Fruit fly (Drosophila melanogaster): ENCODE measurements around the gene VhaPPA1-1.

The VhaPPA1-1 gene

dm6 chr3R:14898280-14898756 lies 5.5 kb downstream of the VhaPPA1-1 start, which contains the start of the genes Nup93-2 and CG3817 (continued):
- peak; percentile 64; the same call in 1 of the 3 replicates for TF ChIP-seq CG11093 (GFP tag; IDR thresholded peaks at IDR 0.05)
- TF ChIP-seq bcd (GFP tag; optimal IDR thresholded peaks at IDR 0.05): peak; percentile 44
- no peak for TF ChIP-seq yki (optimal IDR thresholded peaks at IDR 0.05)
- TF ChIP-seq kah (GFP tag; optimal IDR thresholded peaks at IDR 0.05): no peak
- peak; percentile 18 for TF ChIP-seq CG1647 (GFP tag; optimal IDR thresholded peaks at IDR 0.05)
- TF ChIP-seq eve (GFP tag; optimal IDR thresholded peaks at IDR 0.05): no peak
- TF ChIP-seq rib (GFP tag; IDR thresholded peaks at IDR 0.05): 0 out of 2 replicates have a peak, but pooled peaks have one; percentile 23
- TF ChIP-seq Mes4 (GFP tag; optimal IDR thresholded peaks at IDR 0.05): no peak
- TF ChIP-seq klu (GFP tag; IDR thresholded peaks at IDR 0.05): peak; percentile 86
- no peak for TF ChIP-seq Atf3 (GFP tag; optimal IDR thresholded peaks at IDR 0.05)
- no peak for TF ChIP-seq ash1 (GFP tag; optimal IDR thresholded peaks at IDR 0.05)
- no peak for TF ChIP-seq ac (GFP tag; optimal IDR thresholded peaks at IDR 0.05)
- TF ChIP-seq vvl (GFP tag; IDR thresholded peaks at IDR 0.05): peak; percentile 70
- 0 out of 2 replicates have a peak, but pooled peaks have one; percentile 34 for TF ChIP-seq Gsc (GFP tag; IDR thresholded peaks at IDR 0.05)
- no peak for TF ChIP-seq Doc2 (GFP tag; IDR thresholded peaks at IDR 0.05)
- TF ChIP-seq pfk (GFP tag; optimal IDR thresholded peaks at IDR 0.05): no peak
- no peak for TF ChIP-seq dmrt99B (tag; optimal IDR thresholded peaks at IDR 0.05)
- peak; percentile 46 for TF ChIP-seq dm (GFP tag; optimal IDR thresholded peaks at IDR 0.05)
- peak; percentile 56; the same call in 2 of the 3 replicates for TF ChIP-seq Doc3 (GFP tag; IDR thresholded peaks at IDR 0.05; ENCODE audit: partially characterized antibody)
- TF ChIP-seq CG7271 (tag; optimal IDR thresholded peaks at IDR 0.05): no peak
- TF ChIP-seq CG2875 (GFP tag; optimal IDR thresholded peaks at IDR 0.05): no peak
- no peak for TF ChIP-seq Awh (GFP tag; IDR thresholded peaks at IDR 0.05)
- TF ChIP-seq CG6683 (GFP tag; optimal IDR thresholded peaks at IDR 0.05): no peak
- no peak for TF ChIP-seq chm (GFP tag; IDR thresholded peaks at IDR 0.05)
- TF ChIP-seq zen (tag; optimal IDR thresholded peaks at IDR 0.05): peak; percentile 44
- peak; percentile 34 for TF ChIP-seq CG3281 (GFP tag; optimal IDR thresholded peaks at IDR 0.05)
- TF ChIP-seq CG3163 (GFP tag; optimal IDR thresholded peaks at IDR 0.05): no peak
- TF ChIP-seq CG11695 (GFP tag; IDR thresholded peaks at IDR 0.05): 0 out of 3 replicates have a peak, but pooled peaks have one; percentile 21
- no peak for TF ChIP-seq Bteb2 (GFP tag; optimal IDR thresholded peaks at IDR 0.05)
- peak; percentile 57 for TF ChIP-seq pum (GFP tag; optimal IDR thresholded peaks at IDR 0.05)
- TF ChIP-seq jigr1 (GFP tag; IDR thresholded peaks at IDR 0.05): no peak
- TF ChIP-seq ro (GFP tag; IDR thresholded peaks at IDR 0.05): no peak
- TF ChIP-seq CG6791 (GFP tag; IDR thresholded peaks at IDR 0.05; ENCODE audit: partially characterized antibody): peak; percentile 65; the same call in 2 of the 3 replicates
- TF ChIP-seq CG12236 (GFP tag; optimal IDR thresholded peaks at IDR 0.05): no peak
- TF ChIP-seq bab2 (GFP tag; optimal IDR thresholded peaks at IDR 0.05): peak; percentile 78
- no peak for TF ChIP-seq Dip2 (GFP tag; IDR thresholded peaks at IDR 0.05)
- no peak for TF ChIP-seq CG5953 (GFP tag; IDR thresholded peaks at IDR 0.05)
- no peak for TF ChIP-seq dati (GFP tag; IDR thresholded peaks at IDR 0.05)
- no peak for TF ChIP-seq CG5245 (GFP tag; optimal IDR thresholded peaks at IDR 0.05)
- TF ChIP-seq HLH54F (GFP tag; optimal IDR thresholded peaks at IDR 0.05): peak; percentile 43
- TF ChIP-seq her (GFP tag; optimal IDR thresholded peaks at IDR 0.05): no peak
- TF ChIP-seq Side (GFP tag; optimal IDR thresholded peaks at IDR 0.05): no peak
- peak; percentile 70 for TF ChIP-seq Hmr (GFP tag; optimal IDR thresholded peaks at IDR 0.05)
- TF ChIP-seq bigmax (GFP tag; optimal IDR thresholded peaks at IDR 0.05): no peak
- no peak for TF ChIP-seq emc (GFP tag; optimal IDR thresholded peaks at IDR 0.05)
- peak; percentile 52 for TF ChIP-seq Ets97D (GFP tag; optimal IDR thresholded peaks at IDR 0.05)
- peak; percentile 74 for TF ChIP-seq CG32772 (GFP tag; IDR thresholded peaks at IDR 0.05)
- TF ChIP-seq CG6175 (GFP tag; IDR thresholded peaks at IDR 0.05): 0 out of 3 replicates have a peak, but pooled peaks have one; percentile 33
- TF ChIP-seq CG12071 (GFP tag; optimal IDR thresholded peaks at IDR 0.05): no peak
- TF ChIP-seq danr (GFP tag; IDR thresholded peaks at IDR 0.05): peak; percentile 7; the same call in 1 of the 2 replicates
- TF ChIP-seq CG2129 (GFP tag; IDR thresholded peaks at IDR 0.05; ENCODE audit: partially characterized antibody): peak; percentile 61
- no peak for TF ChIP-seq CG11085 (GFP tag; IDR thresholded peaks at IDR 0.05)

Data from whole organism, embryonic.